Fruit fly (Drosophila melanogaster): ENCODE results near the gene CG42866.

The CG42866 gene

dm6 chr2L:19987875-19988665 lies 26.6 kb upstream of the CG42866 start (continued):
- no peak for TF ChIP-seq topi (GFP tag; optimal IDR thresholded peaks at IDR 0.05)
- TF ChIP-seq Eip78C (GFP tag) = peak; percentile 62
- TF ChIP-seq spab (GFP tag; optimal IDR thresholded peaks at IDR 0.05) = no peak
- TF ChIP-seq acj6 (GFP tag; optimal IDR thresholded peaks at IDR 0.05) = peak; percentile 18
- peak; percentile 27 for TF ChIP-seq CG10631 (GFP tag; optimal IDR thresholded peaks at IDR 0.05)
- no peak for TF ChIP-seq CG3032 (tag; optimal IDR thresholded peaks at IDR 0.05)
- TF ChIP-seq CG9139 (GFP tag; optimal IDR thresholded peaks at IDR 0.05) = no peak
- no peak for TF ChIP-seq CG7368 (GFP tag; optimal IDR thresholded peaks at IDR 0.05)
- no peak for TF ChIP-seq CG6276 (GFP tag; optimal IDR thresholded peaks at IDR 0.05)
- TF ChIP-seq pdm3 (GFP tag; optimal IDR thresholded peaks at IDR 0.05) = peak; percentile 18
- no peak for TF ChIP-seq CG10669 (GFP tag; optimal IDR thresholded peaks at IDR 0.05)
- TF ChIP-seq Hr38 (GFP tag; optimal IDR thresholded peaks at IDR 0.05) = no peak
- no peak for TF ChIP-seq fd85E (GFP tag; optimal IDR thresholded peaks at IDR 0.05)
- no peak for TF ChIP-seq CG6792 (GFP tag; optimal IDR thresholded peaks at IDR 0.05)
- peak; percentile 5 for TF ChIP-seq CG31627 (GFP tag; optimal IDR thresholded peaks at IDR 0.05)
- TF ChIP-seq dsx (GFP tag; optimal IDR thresholded peaks at IDR 0.05; ENCODE audit: poor library complexity, severe bottlenecking) = no peak

DNA sequence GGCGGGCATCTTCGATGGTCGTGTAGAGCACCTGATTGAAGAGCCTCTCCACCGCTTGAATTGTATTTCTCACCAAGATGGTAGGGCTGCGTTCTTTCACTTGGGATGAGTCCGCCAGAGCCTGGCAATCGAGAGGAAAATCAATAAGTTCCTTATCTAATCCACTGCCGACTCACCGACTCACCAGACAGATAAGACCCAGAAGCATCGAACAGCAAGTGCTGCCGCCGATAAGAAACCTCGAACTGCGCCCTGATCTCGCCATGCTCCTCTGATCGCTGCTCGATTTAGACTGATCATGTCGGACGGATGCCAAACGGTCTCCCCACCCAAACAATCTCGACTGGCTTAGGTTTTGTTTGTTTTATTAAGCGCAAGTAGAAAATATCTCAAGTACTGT lies 5.9 kb upstream of the CG42866 start, which contains the start of gene Hf:
Hf (minus strand) TSS at position 296 of the 400 bp plus-strand sequence.
- no peak for TF ChIP-seq CG34406 (GFP tag; optimal IDR thresholded peaks at IDR 0.05)
- no peak for TF ChIP-seq CG11294 (GFP tag; IDR thresholded peaks at IDR 0.05)
- TF ChIP-seq acj6 (GFP tag; optimal IDR thresholded peaks at IDR 0.05) = no peak
- TF ChIP-seq CG8119 (GFP tag; IDR thresholded peaks at IDR 0.05) = no peak
- peak; percentile 93 for TF ChIP-seq svp (GFP tag)
- TF ChIP-seq Sox15 (GFP tag; optimal IDR thresholded peaks at IDR 0.05) = no peak
- no peak for TF ChIP-seq CG3032 (tag; optimal IDR thresholded peaks at IDR 0.05)
- TF ChIP-seq achi (GFP tag; optimal IDR thresholded peaks at IDR 0.05) = no peak
- TF ChIP-seq Eip78C (GFP tag) = peak; percentile 51
- no peak for TF ChIP-seq lz (GFP tag; optimal IDR thresholded peaks at IDR 0.05)
- no peak for TF ChIP-seq eg (GFP tag; IDR thresholded peaks at IDR 0.05)

DNA sequence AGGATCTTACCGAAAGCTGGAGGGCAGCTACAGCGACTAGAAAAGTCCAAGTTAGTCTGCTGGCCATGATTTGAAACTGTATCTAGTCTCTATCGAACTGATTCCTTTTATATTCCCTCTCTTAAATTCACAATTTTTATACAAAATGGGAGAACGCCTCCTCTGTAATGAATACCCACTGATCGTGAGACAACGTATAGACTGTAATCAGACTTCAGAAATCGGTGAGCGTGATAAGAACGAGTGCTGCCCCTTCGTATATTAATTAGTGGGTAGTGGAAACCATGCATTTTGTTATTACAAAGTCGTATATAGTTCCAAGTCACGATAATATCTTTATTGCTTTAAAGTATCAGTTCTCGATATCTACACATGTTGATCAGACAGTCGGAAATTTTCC lies 4.9 kb upstream of the CG42866 start, which contains the start of gene OS9:
OS9 (minus strand) TSS at position 101 of the 400 bp plus-strand sequence.
- TF ChIP-seq CG6276 (GFP tag; optimal IDR thresholded peaks at IDR 0.05) (no peak), CG7368 (GFP tag; optimal IDR thresholded peaks at IDR 0.05) (no peak)

dm6 chr2L:19963836-19964235 lies 2.4 kb upstream of the CG42866 start, which contains the start of gene CG10680:
Gene CG10680 (plus strand): TSS chr2L:19964136.
- TF ChIP-seq topi (GFP tag; optimal IDR thresholded peaks at IDR 0.05) (no peak), Sox102F (GFP tag; optimal IDR thresholded peaks at IDR 0.05) (no peak), CG6276 (GFP tag; optimal IDR thresholded peaks at IDR 0.05) (no peak)

dm6 chr2L:19962252-19962729 lies 806 bp upstream of the CG42866 start, which contains the start of the genes CG13965 and CG16772:
Gene CG13965 (minus strand): TSS chr2L:19962352.
Gene CG16772 (plus strand): TSS chr2L:19962679.
- TF ChIP-seq topi (GFP tag; optimal IDR thresholded peaks at IDR 0.05) = no peak
- TF ChIP-seq net (GFP tag; optimal IDR thresholded peaks at IDR 0.05) = no peak
- TF ChIP-seq CG10669 (GFP tag; optimal IDR thresholded peaks at IDR 0.05) = no peak
- no peak for TF ChIP-seq Ets96B (tag; optimal IDR thresholded peaks at IDR 0.05)
- no peak for TF ChIP-seq CG6854 (GFP tag; optimal IDR thresholded peaks at IDR 0.05)

DNA sequence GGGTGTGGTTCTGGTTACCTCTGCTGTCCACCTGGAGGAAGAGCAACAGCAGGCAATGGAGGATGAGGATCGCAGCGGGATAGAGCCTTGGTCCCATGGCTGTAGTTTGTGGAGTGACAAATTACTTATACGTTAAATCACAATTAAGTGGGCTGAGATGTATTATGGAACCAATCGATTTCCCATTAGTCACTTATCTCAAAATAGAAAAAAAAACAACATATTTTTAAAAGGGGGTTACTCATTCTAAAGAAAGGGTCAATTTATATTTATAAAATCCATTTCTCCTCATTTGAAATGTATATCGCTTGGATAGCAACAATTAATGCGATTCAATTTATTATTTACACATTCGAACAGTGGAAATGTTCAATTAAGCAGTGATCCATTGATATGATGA lies 555 bp downstream of the CG42866 start, which contains the start of gene CG34051:
CG34051 (minus strand) TSS at position 101 of the 400 bp plus-strand sequence.
- TF ChIP-seq CG9139 (GFP tag; optimal IDR thresholded peaks at IDR 0.05) (no peak), Eip78C (GFP tag) (no peak), CG11902 (GFP tag; optimal IDR thresholded peaks at IDR 0.05) (no peak)
